Worm (Caenorhabditis elegans): ENCODE data around the gene Y43F8B.18.

Y43F8B.18 gene

ce11 chrV:19529168-19529567, 43.4 kb downstream of the Y43F8B.18 start (continued):
- TF ChIP-seq nhr-11 (tag; optimal IDR thresholded peaks at IDR 0.05) (peak; percentile 68), dpl-1 (GFP tag; optimal IDR thresholded peaks at IDR 0.05) (peak; percentile 65 to 68 (median 67)), nhr-28 (tag; optimal IDR thresholded peaks at IDR 0.05) (no peak), irx-1 (tag; optimal IDR thresholded peaks at IDR 0.05) (peak; percentile 92), tlp-1 (tag; optimal IDR thresholded peaks at IDR 0.05) (no peak), skn-1 (tag; optimal IDR thresholded peaks at IDR 0.05) (peak; percentile 85), mep-1 (tag; optimal IDR thresholded peaks at IDR 0.05) (peak; percentile 97), lir-3 (tag; optimal IDR thresholded peaks at IDR 0.05; ENCODE audit: poor library complexity) (no peak), lin-15B (tag; optimal IDR thresholded peaks at IDR 0.05) (no peak), ceh-63 (GFP tag; optimal IDR thresholded peaks at IDR 0.05) (no peak), ztf-11 (tag; optimal IDR thresholded peaks at IDR 0.05) (peak in 1 of 2 experiments; percentile 62), xbp-1 (tag; optimal IDR thresholded peaks at IDR 0.05) (peak; percentile 90), nhr-90 (tag; optimal IDR thresholded peaks at IDR 0.05; ENCODE audit: poor library complexity) (peak; percentile 98), aha-1 (tag; optimal IDR thresholded peaks at IDR 0.05) (peak; percentile 75), hlh-17 (GFP tag; optimal IDR thresholded peaks at IDR 0.05; ENCODE audit: borderline replicate concordance) (no peak), C34B4.2 (tag; optimal IDR thresholded peaks at IDR 0.05) (no peak), hpl-2 (GFP tag; optimal IDR thresholded peaks at IDR 0.05) (peak; percentile 79), elt-2 (tag; optimal IDR thresholded peaks at IDR 0.05) (peak; percentile 52), dsc-1 (tag; optimal IDR thresholded peaks at IDR 0.05) (peak; percentile 83), efl-3 (GFP tag; optimal IDR thresholded peaks at IDR 0.05) (no peak), isw-1 (GFP tag; IDR thresholded peaks at IDR 0.05) (peak; percentile 73), lin-35 (GFP tag; optimal IDR thresholded peaks at IDR 0.05) (peak; percentile 66 to 90), alr-1 (tag; optimal IDR thresholded peaks at IDR 0.05; ENCODE audit: borderline replicate concordance) (no peak), pag-3 (tag; optimal IDR thresholded peaks at IDR 0.05; ENCODE audit: borderline replicate concordance, insufficient read depth) (no peak), Y116A8C.19 (tag; optimal IDR thresholded peaks at IDR 0.05; ENCODE audit: borderline replicate concordance) (no peak), unc-30 (tag; optimal IDR thresholded peaks at IDR 0.05) (no peak), nhr-20 (tag; optimal IDR thresholded peaks at IDR 0.05) (peak; percentile 99), grh-1 (GFP tag; IDR thresholded peaks at IDR 0.05) (peak; percentile 90), lsy-2 (tag; optimal IDR thresholded peaks at IDR 0.05) (peak; percentile 88 to 91), egl-27 (tag; optimal IDR thresholded peaks at IDR 0.05) (peak; percentile 81 to 98), ceh-82 (tag; optimal IDR thresholded peaks at IDR 0.05) (peak; percentile 72 to 89 (median 88)), C16A3.4 (tag; optimal IDR thresholded peaks at IDR 0.05) (peak; percentile 93), ces-1 (GFP tag; optimal IDR thresholded peaks at IDR 0.05) (no peak), nhr-84 (tag; optimal IDR thresholded peaks at IDR 0.05) (no peak), fkh-4 (tag; optimal IDR thresholded peaks at IDR 0.05; ENCODE audit: borderline replicate concordance) (no peak), ceh-90 (tag; optimal IDR thresholded peaks at IDR 0.05) (peak; percentile 42), nhr-19 (GFP tag; conservative IDR thresholded peaks at IDR 0.05) (peak; percentile 99), mef-2 (tag; optimal IDR thresholded peaks at IDR 0.05) (peak; percentile 55), pax-3 (tag; optimal IDR thresholded peaks at IDR 0.05) (peak; percentile 89), nhr-76 (tag; optimal IDR thresholded peaks at IDR 0.05) (peak; percentile 76), lin-13 (GFP tag; optimal IDR thresholded peaks at IDR 0.05) (peak; percentile 87), rnt-1 (tag; optimal IDR thresholded peaks at IDR 0.05) (peak; percentile 90), fos-1 (tag; optimal IDR thresholded peaks at IDR 0.05) (peak; percentile 81), mab-9 (GFP tag; IDR thresholded peaks at IDR 0.05) (peak; percentile 37; the same call in 1 of the 2 replicates), mdl-1 (tag; optimal IDR thresholded peaks at IDR 0.05) (peak; percentile 95 to 100), snpc-4 (tag; optimal IDR thresholded peaks at IDR 0.05) (peak; percentile 83), unc-86 (tag; optimal IDR thresholded peaks at IDR 0.05) (peak; percentile 87), nhr-237 (tag; optimal IDR thresholded peaks at IDR 0.05) (peak; percentile 86), fkh-10 (GFP tag; optimal IDR thresholded peaks at IDR 0.05) (peak; percentile 40), sptf-1 (tag; optimal IDR thresholded peaks at IDR 0.05) (no peak), efl-1 (optimal IDR thresholded peaks at IDR 0.05) (peak; percentile 81 to 84), efl-1 (GFP tag; optimal IDR thresholded peaks at IDR 0.05 in 1 of 2) (peak; percentile 51 to 95)

Data from whole organism, L1 larva.